Fruit fly (Drosophila melanogaster) whole organism, wandering third instar larva: ENCODE results near the gene CG34451.

Source experiments
- Abd-B ChIP-seq: fragments of >200 bp; optimal IDR thresholded peaks from 2 replicates; lab custom pipeline; 2017; ENCODE audit warnings: missing biosample characterization, missing genetic modification characterization
- CG32264 ChIP-seq: fragments of 200-800 bp; sonication (Bioruptor generic); optimal IDR thresholded peaks from 2 replicates; lab custom pipeline; 2016; ENCODE audit warnings: missing biosample characterization, missing genetic modification characterization
- CG9705 ChIP-seq: fragments of 200-800 bp; sonication (Bioruptor generic); optimal IDR thresholded peaks from 2 replicates; lab custom pipeline; 2018; ENCODE audit warnings: missing biosample characterization, mild to moderate bottlenecking, missing genetic modification characterization
- CrebA ChIP-seq: fragments of 200-800 bp; sonication (Bioruptor generic); optimal IDR thresholded peaks from 2 replicates; lab custom pipeline; 2016; ENCODE audit warnings: missing biosample characterization, mild to moderate bottlenecking, missing genetic modification characterization, borderline replicate concordance
- Dfd ChIP-seq: fragments of >200 bp; optimal IDR thresholded peaks from 2 replicates; lab custom pipeline; 2017; ENCODE audit warnings: missing biosample characterization, missing genetic modification characterization
- Dif ChIP-seq: fragments of 200-275, 200-300 bp; sonication (Bioruptor generic); optimal IDR thresholded peaks from 2 replicates; lab custom pipeline; 2018; ENCODE audit warnings: missing biosample characterization, missing genetic modification characterization; ENCODE audit not compliant: partially characterized antibody
- GATAd ChIP-seq: sonication (Bioruptor generic); optimal IDR thresholded peaks from 2 replicates; lab custom pipeline; 2016; ENCODE audit warnings: missing biosample characterization, missing genetic modification characterization
- HLH106 ChIP-seq: fragments of 200-800 bp; optimal IDR thresholded peaks from 3 replicates; lab custom pipeline; 2019; ENCODE audit warnings: missing biosample characterization, mild to moderate bottlenecking, missing genetic modification characterization, moderate library complexity
- Hnf4 ChIP-seq: fragments of 200-800 bp; sonication (Bioruptor generic); optimal IDR thresholded peaks from 2 replicates; lab custom pipeline; 2016; ENCODE audit warnings: missing biosample characterization, mild to moderate bottlenecking, missing genetic modification characterization
- Hr78 ChIP-seq: fragments of >200 bp; optimal IDR thresholded peaks from 2 replicates; lab custom pipeline; 2017; ENCODE audit warnings: missing biosample characterization, missing genetic modification characterization
- Hr83 ChIP-seq: fragments of 200-300 bp; sonication (Bioruptor generic); optimal IDR thresholded peaks from 2 replicates; lab custom pipeline; 2016; ENCODE audit warnings: missing biosample characterization, mild to moderate bottlenecking, missing genetic modification characterization, moderate library complexity; ENCODE audit not compliant: poor library complexity, severe bottlenecking
- Jra ChIP-seq: sonication (Bioruptor generic); optimal IDR thresholded peaks from 2 replicates; lab custom pipeline; 2016; ENCODE audit warnings: missing biosample characterization, missing genetic modification characterization
- Mio ChIP-seq: sonication (Bioruptor generic); optimal IDR thresholded peaks from 2 replicates; lab custom pipeline; 2016; ENCODE audit warnings: missing biosample characterization, missing genetic modification characterization
- Myc ChIP-seq: fragments of >200 bp; optimal IDR thresholded peaks from 2 replicates; lab custom pipeline; 2017
- OdsH ChIP-seq: fragments of 200-800 bp; sonication (Bioruptor generic); optimal IDR thresholded peaks from 2 replicates; lab custom pipeline; 2016; ENCODE audit warnings: missing biosample characterization, mild to moderate bottlenecking, missing genetic modification characterization
- Rel ChIP-seq, 2 experiments: fragments of 200-800 bp; sonication (Bioruptor generic) in 1 of 2; optimal IDR thresholded peaks; 2 replicates in 1 of 2; 3 replicates in 1 of 2; lab custom pipeline; 2016 to 2019; ENCODE audit warnings: mild to moderate bottlenecking in 2 of 2, missing biosample characterization in 2 of 2, missing genetic modification characterization in 2 of 2, moderate library complexity in 1 of 2
- Sp1 ChIP-seq: fragments of 200-800 bp; sonication (Bioruptor generic); optimal IDR thresholded peaks from 3 replicates; lab custom pipeline; 2019; ENCODE audit warnings: missing biosample characterization, mild to moderate bottlenecking, missing genetic modification characterization, moderate library complexity
- Vsx2 ChIP-seq: fragments of 200-300, 225-300 bp; sonication (Bioruptor generic); optimal IDR thresholded peaks from 2 replicates; lab custom pipeline; 2018; ENCODE audit warnings: missing biosample characterization, missing genetic modification characterization; ENCODE audit not compliant: partially characterized antibody
- br ChIP-seq: fragments of 200-800 bp; sonication (Bioruptor generic); optimal IDR thresholded peaks from 2 replicates; lab custom pipeline; 2016; ENCODE audit warnings: missing biosample characterization, missing genetic modification characterization
- brk ChIP-seq: fragments of 200-800 bp; sonication (Bioruptor generic); optimal IDR thresholded peaks from 2 replicates; lab custom pipeline; 2016; ENCODE audit warnings: missing biosample characterization, mild to moderate bottlenecking, missing genetic modification characterization
- dl ChIP-seq, 2 experiments: fragments of 175-275, 200-275 bp in 1 of 2; fragments of 200-275 bp in 1 of 2; sonication (Bioruptor generic); optimal IDR thresholded peaks; lab custom pipeline; 2018; ENCODE audit warnings: mild to moderate bottlenecking in 2 of 2, missing biosample characterization in 2 of 2, missing genetic modification characterization in 2 of 2, moderate library complexity in 2 of 2; ENCODE audit not compliant: partially characterized antibody in 2 of 2, insufficient read depth in 1 of 2
- dmrt93B ChIP-seq: fragments of 200-800 bp; sonication (Bioruptor generic); optimal IDR thresholded peaks from 2 replicates; lab custom pipeline; 2018; ENCODE audit warnings: missing biosample characterization, mild to moderate bottlenecking, missing genetic modification characterization
- dsf ChIP-seq: sonication (Bioruptor generic); optimal IDR thresholded peaks from 2 replicates; lab custom pipeline; 2016; ENCODE audit warnings: missing biosample characterization, missing genetic modification characterization, borderline replicate concordance
- ey ChIP-seq: fragments of 200-800 bp; sonication (Bioruptor generic); optimal IDR thresholded peaks from 2 replicates; lab custom pipeline; 2016; ENCODE audit warnings: missing biosample characterization, missing genetic modification characterization
- foxo ChIP-seq, 2 experiments: fragments of 200-800 bp; sonication (Bioruptor generic); optimal IDR thresholded peaks; 2 replicates in 1 of 2; 3 replicates in 1 of 2; lab custom pipeline; 2016 to 2017; ENCODE audit warnings: missing biosample characterization in 2 of 2, missing genetic modification characterization in 2 of 2
- fru ChIP-seq: fragments of 200-800 bp; sonication (Bioruptor generic); optimal IDR thresholded peaks from 3 replicates; lab custom pipeline; 2016; ENCODE audit warnings: missing biosample characterization, mild to moderate bottlenecking, missing genetic modification characterization
- h ChIP-seq: fragments of 200-800 bp; sonication (Bioruptor generic); optimal IDR thresholded peaks from 3 replicates; lab custom pipeline; 2016; ENCODE audit warnings: missing biosample characterization, mild to moderate bottlenecking, missing genetic modification characterization
- jim ChIP-seq: fragments of 175-275, 200-325 bp; sonication (Bioruptor generic); optimal IDR thresholded peaks from 2 replicates; lab custom pipeline; 2016; ENCODE audit warnings: missing biosample characterization, mild to moderate bottlenecking, missing genetic modification characterization
- lola ChIP-seq: fragments of >200 bp; optimal IDR thresholded peaks from 2 replicates; lab custom pipeline; 2017; ENCODE audit warnings: missing biosample characterization, missing genetic modification characterization
- pan ChIP-seq: fragments of >200 bp; optimal IDR thresholded peaks from 2 replicates; lab custom pipeline; 2017
- psq ChIP-seq: fragments of 200-800 bp; sonication (Bioruptor generic); optimal IDR thresholded peaks from 3 replicates; lab custom pipeline; 2017; ENCODE audit warnings: missing biosample characterization, mild to moderate bottlenecking, missing genetic modification characterization, moderate library complexity
- rgr ChIP-seq: fragments of 200-800 bp; sonication (Bioruptor generic); optimal IDR thresholded peaks from 3 replicates; lab custom pipeline; 2016; ENCODE audit warnings: missing biosample characterization, mild to moderate bottlenecking, missing genetic modification characterization
- sage ChIP-seq: fragments of 200-800 bp; sonication (Bioruptor generic); optimal IDR thresholded peaks from 2 replicates; lab custom pipeline; 2016; ENCODE audit warnings: missing biosample characterization, mild to moderate bottlenecking, missing genetic modification characterization
- sv ChIP-seq: fragments of 200-800 bp; sonication (Bioruptor generic); optimal IDR thresholded peaks from 3 replicates; lab custom pipeline; 2016; ENCODE audit warnings: missing biosample characterization, missing genetic modification characterization
- tai ChIP-seq: sonication (Bioruptor generic); optimal IDR thresholded peaks from 2 replicates; lab custom pipeline; 2016; ENCODE audit warnings: missing biosample characterization, missing genetic modification characterization
- usp ChIP-seq: fragments of >200 bp; optimal IDR thresholded peaks from 2 replicates; lab custom pipeline; 2017; ENCODE audit warnings: missing biosample characterization, missing genetic modification characterization
- woc ChIP-seq: sonication (Bioruptor generic); optimal IDR thresholded peaks from 2 replicates; lab custom pipeline; 2016; ENCODE audit warnings: missing biosample characterization, mild to moderate bottlenecking, missing genetic modification characterization

CG34451 gene

DNA sequence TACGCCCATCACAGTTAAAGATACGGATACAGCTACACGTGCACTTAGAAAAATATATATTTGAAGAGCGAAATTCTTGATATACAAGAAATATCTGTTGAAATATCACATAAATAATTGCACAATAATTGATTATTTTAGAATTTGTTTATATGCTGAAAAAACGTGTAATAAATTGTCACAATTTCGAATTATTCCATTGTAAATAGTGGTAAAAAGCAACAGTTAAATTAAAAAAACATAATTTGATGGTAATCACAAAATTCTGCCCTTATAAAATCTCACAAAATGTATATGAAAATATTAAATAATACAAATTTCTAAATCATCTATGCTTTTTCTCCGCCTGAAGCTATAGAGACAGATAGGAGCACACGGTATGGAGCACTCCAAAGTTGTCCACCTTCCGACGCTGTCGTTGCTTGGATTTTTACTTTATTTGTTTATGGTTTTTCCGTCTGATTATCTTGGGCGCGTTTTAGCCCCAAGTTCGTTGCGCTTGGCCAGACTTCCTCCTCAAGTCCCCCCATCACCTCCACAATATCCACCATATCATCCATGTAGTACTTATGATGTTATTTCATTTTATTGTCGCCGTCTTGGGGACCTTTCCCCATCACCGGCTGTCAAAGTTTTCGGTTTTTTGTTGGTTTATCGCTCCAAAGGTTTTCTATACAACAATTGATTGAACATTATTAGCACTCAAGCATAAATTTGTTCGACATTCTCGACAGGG is 12.6 kb upstream of the CG34451 start:
- TF ChIP-seq Sp1 (peak; percentile 7), foxo (GFP tag; optimal IDR thresholded peaks at IDR 0.05; lab: Kevin White, UChicago) (peak in 1 of 2 experiments; percentile 18), sv (GFP tag; lab: Kevin White, UChicago) (peak; percentile 16), dsf (GFP tag; lab: Kevin White, UChicago) (no peak), psq (GFP tag; lab: Kevin White, UChicago) (peak; percentile 24), h (peak; percentile 2), Hnf4 (no peak), Hr83 (GFP tag; lab: Kevin White, UChicago) (no peak), pan (lab: Kevin White, UChicago) (no peak), OdsH (peak; percentile 48)

DNA sequence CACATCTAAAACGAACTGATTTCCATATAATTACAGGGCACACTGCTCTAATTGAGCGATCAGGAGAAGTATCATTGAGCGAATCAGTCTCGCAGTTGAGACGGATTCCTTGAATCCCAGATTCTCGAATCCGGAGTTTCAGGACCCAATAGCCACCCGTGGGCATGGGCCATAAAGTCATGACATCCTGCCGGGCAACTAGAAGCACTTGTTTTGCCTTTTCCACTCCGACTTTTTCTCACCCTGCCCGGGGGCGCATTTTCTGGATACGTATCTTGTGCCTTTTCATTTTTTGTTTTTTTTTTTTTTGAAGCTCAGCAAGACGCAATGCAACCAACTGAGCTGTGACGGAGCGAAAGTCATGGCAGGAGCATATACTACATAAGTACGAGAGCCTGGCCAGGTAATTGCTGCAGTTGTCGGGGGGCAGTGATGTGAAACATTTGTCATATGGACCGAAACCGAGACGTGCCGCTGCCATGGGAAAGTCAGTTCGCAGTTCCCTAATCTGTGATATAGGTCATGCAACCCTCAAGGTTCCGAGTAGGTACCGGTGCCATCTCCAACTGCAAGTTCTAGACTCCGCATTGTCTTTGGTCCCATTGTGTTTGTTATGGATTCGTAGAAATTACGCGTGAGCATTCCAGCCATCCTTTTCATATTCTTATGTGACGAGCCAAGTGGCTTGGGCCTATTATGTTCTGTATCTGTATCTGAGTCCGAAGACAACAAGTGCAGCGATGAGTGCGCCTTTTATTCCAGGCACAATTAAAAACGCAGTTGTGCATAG is 11.7 kb upstream of the CG34451 start:
- TF ChIP-seq jim (GFP tag; lab: Kevin White, UChicago) (no peak), ey (GFP tag; lab: Kevin White, UChicago) (no peak), Vsx2 (GFP tag; lab: Kevin White, UChicago) (no peak), Hr83 (GFP tag; lab: Kevin White, UChicago) (no peak), brk (GFP tag; lab: Kevin White, UChicago) (no peak)

DNA sequence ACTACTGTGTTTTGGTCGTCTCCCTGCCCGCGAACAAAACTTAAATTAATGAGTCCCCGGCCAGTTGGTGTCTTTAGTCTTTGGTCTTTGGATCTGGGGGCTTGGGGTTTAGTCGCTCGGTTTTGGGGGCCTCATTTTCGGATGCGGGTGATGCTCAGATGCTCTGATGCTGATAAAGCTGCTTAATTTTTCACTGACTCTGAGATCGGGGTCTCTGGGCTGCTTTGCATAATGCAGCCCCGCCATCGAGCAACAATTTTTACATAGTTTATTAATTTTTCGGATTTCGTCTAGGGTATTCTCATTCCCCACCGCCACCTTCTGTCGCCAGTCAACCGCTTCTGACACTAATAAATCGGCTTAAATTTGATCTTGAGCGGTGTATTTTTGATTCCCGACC is 10.3 kb upstream of the CG34451 start:
- TF ChIP-seq Sp1: no peak
- no peak for TF ChIP-seq psq (GFP tag; lab: Kevin White, UChicago)
- no peak for TF ChIP-seq woc (GFP tag; lab: Kevin White, UChicago)
- no peak for TF ChIP-seq lola (GFP tag; lab: Kevin White, UChicago)
- no peak for TF ChIP-seq foxo (GFP tag; optimal IDR thresholded peaks at IDR 0.05; lab: Kevin White, UChicago)
- TF ChIP-seq CG9705 (GFP tag; lab: Kevin White, UChicago): no peak
- TF ChIP-seq h: no peak

DNA sequence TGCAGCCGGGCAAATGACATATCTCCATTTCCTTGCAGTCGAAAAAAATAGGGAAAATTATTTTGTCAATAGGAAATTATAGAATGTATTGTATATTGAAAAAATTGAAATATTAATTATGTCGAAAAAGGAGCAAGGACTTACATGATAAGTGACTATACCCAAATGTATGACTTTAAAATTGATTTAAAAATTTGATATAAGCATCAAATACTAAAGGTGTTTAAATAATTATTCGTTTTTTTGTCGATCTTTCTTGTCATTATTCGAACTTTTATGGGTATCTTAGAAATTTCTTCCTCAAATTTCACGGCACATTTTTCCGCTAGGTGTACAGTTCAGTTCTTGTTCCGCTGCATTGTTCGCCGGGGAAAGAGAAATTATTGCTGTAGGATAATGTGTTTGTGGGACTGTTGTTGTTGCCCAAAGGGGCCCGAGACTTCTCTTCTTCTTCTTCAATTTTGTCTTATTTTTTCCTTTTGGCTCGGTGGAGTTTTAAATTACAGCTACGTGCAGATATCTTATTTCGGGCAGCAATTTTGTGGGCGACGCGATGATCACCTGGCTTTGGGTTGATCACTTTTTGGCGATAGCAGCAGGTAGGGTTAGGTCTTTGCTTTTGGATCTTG is 8.6 kb upstream of the CG34451 start:
- peak; percentile 80 for TF ChIP-seq fru (GFP tag; lab: Kevin White, UChicago)
- peak; percentile 43 for TF ChIP-seq br (GFP tag; lab: Kevin White, UChicago)
- TF ChIP-seq brk (GFP tag; lab: Kevin White, UChicago): no peak
- no peak for TF ChIP-seq Vsx2 (GFP tag; lab: Kevin White, UChicago)
- TF ChIP-seq psq (GFP tag; lab: Kevin White, UChicago): peak; percentile 80
- no peak for TF ChIP-seq sage (GFP tag; lab: Kevin White, UChicago)
- TF ChIP-seq woc (GFP tag; lab: Kevin White, UChicago): peak; percentile 75
- peak; percentile 37 for TF ChIP-seq dsf (GFP tag; lab: Kevin White, UChicago)
- peak; percentile 53 for TF ChIP-seq Jra (GFP tag; lab: Kevin White, UChicago)
- TF ChIP-seq tai (GFP tag; lab: Kevin White, UChicago): peak; percentile 45
- TF ChIP-seq usp (GFP tag; lab: Kevin White, UChicago): no peak
- no peak for TF ChIP-seq Abd-B (GFP tag; lab: Kevin White, UChicago)
- TF ChIP-seq Hnf4: peak; percentile 38
- TF ChIP-seq Mio (GFP tag; lab: Kevin White, UChicago): no peak
- peak; percentile 77 for TF ChIP-seq rgr (GFP tag; lab: Kevin White, UChicago)
- TF ChIP-seq lola (GFP tag; lab: Kevin White, UChicago): no peak
- TF ChIP-seq OdsH: peak; percentile 79
- no peak for TF ChIP-seq CG9705 (GFP tag; lab: Kevin White, UChicago)
- peak; percentile 2 for TF ChIP-seq sv (GFP tag; lab: Kevin White, UChicago)
- TF ChIP-seq Rel (GFP tag; optimal IDR thresholded peaks at IDR 0.05; lab: Kevin White, UChicago): no peak
- TF ChIP-seq Rel (tag; optimal IDR thresholded peaks at IDR 0.05; lab: Kevin White, UChicago): no peak
- TF ChIP-seq Dfd (GFP tag; lab: Kevin White, UChicago): no peak
- peak; percentile 83 for TF ChIP-seq HLH106
- TF ChIP-seq pan (lab: Kevin White, UChicago): no peak
- TF ChIP-seq CG32264: no peak
- TF ChIP-seq dmrt93B (GFP tag; lab: Kevin White, UChicago): peak; percentile 67
- TF ChIP-seq Hr78 (GFP tag; lab: Kevin White, UChicago): no peak
- TF ChIP-seq ey (GFP tag; lab: Kevin White, UChicago): peak; percentile 67
- TF ChIP-seq GATAd (GFP tag; lab: Kevin White, UChicago): no peak
- peak; percentile 89 for TF ChIP-seq Sp1
- no peak for TF ChIP-seq Myc (lab: Kevin White, UChicago)
- TF ChIP-seq Dif (GFP tag; lab: Kevin White, UChicago): no peak
- no peak for TF ChIP-seq Hr83 (GFP tag; lab: Kevin White, UChicago)
- TF ChIP-seq dl (GFP tag; optimal IDR thresholded peaks at IDR 0.05; lab: Kevin White, UChicago; ENCODE audit: insufficient read depth in 1 of 2, partially characterized antibody in 2 of 2): no peak
- TF ChIP-seq CrebA (GFP tag; lab: Kevin White, UChicago): no peak
- peak in 1 of 2 experiments; percentile 82 for TF ChIP-seq foxo (GFP tag; optimal IDR thresholded peaks at IDR 0.05; lab: Kevin White, UChicago)
